Worm (Caenorhabditis elegans) whole organism, L4 larva: ENCODE results near the gene col-78.

ENCODE experiments used
- R02D3.7 ChIP-seq: fragments of 150-350 bp; sonication (generic microtip); optimal IDR thresholded peaks from 3 replicates; lab custom pipeline; 2014; ENCODE audit warnings: missing biosample characterization, missing genetic modification characterization
- lin-15B ChIP-seq: fragments of 150-350 bp; sonication (generic microtip); optimal IDR thresholded peaks from 3 replicates; lab custom pipeline; 2014; ENCODE audit warnings: missing biosample characterization, missing genetic modification characterization
- lin-38 ChIP-seq: fragments of 200-800 bp; sonication (Bioruptor generic); IDR thresholded peaks from 2 replicates; pipeline ENCODE4 v1.3.6; 2022; ENCODE audit warnings: missing genetic modification reagents, missing genetic modification characterization, missing compliant biosample characterization
- mdl-1 ChIP-seq, 2 experiments: fragments of 150-350 bp in 1 of 2; sonication (generic microtip) in 1 of 2; optimal IDR thresholded peaks; 2 replicates each; lab custom pipeline; 2014 to 2017; ENCODE audit warnings: missing biosample characterization in 2 of 2, missing genetic modification characterization in 2 of 2
- mep-1 ChIP-seq: fragments of 150-350 bp; sonication (generic microtip); optimal IDR thresholded peaks from 3 replicates; lab custom pipeline; 2014; ENCODE audit warnings: missing biosample characterization, missing genetic modification characterization
- snpc-4 ChIP-seq: fragments of 150-350 bp; optimal IDR thresholded peaks from 2 replicates; lab custom pipeline; 2014; ENCODE audit warnings: missing biosample characterization, missing genetic modification characterization

DNA sequence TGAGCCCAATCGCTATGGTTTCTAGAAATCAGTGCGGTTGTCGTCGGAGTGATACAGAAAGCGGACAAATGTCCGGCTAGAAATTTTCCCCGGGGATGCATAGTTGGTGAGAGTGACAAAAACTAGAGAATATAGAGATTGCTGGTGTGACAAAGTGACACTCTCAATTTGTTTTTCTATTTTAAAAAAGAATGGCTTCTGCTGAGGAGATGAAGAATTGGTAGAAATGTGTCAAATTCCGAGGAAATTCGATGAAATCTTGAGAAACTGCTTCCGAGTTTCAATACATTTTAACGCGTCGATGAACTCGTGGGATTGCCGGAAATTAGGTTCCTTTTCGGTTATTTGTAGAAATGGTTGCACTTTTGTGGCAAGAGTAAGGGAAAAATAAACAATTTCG is 41.9 kb downstream of the col-78 start, which contains the start of gene twk-4:
- TF ChIP-seq mep-1 (no peak), snpc-4 (tag; lab: Kevin White, UChicago) (no peak), R02D3.7 (tag; lab: Kevin White, UChicago) (no peak), mdl-1 (tag; optimal IDR thresholded peaks at IDR 0.05; lab: Kevin White, UChicago) (no peak), lin-15B (tag; lab: Kevin White, UChicago) (no peak), lin-38 (no peak)
